Worm (Caenorhabditis elegans) whole organism, L4 larva: ENCODE results near the gene ears-2.

Experiments
- F44E2.7 ChIP-seq: fragments of 200-800 bp; sonication (Bioruptor generic); IDR thresholded peaks from 2 replicates; pipeline ENCODE4 v2.1.2; 2022; ENCODE audit warnings: missing genetic modification characterization, missing compliant biosample characterization
- F49E8.2 ChIP-seq: sonication (generic microtip); optimal IDR thresholded peaks from 2 replicates; lab custom pipeline; 2016; ENCODE audit warnings: missing compliant biosample characterization, mild to moderate bottlenecking, missing genetic modification characterization, borderline replicate concordance
- Y48G9A.11 ChIP-seq: fragments of 200-800 bp; sonication (Bioruptor generic); IDR thresholded peaks from 2 replicates; pipeline ENCODE4 v1.3.6; 2022; ENCODE audit warnings: missing genetic modification reagents, missing genetic modification characterization, missing compliant biosample characterization
- Y5F2A.4 ChIP-seq: fragments of 200-800 bp; sonication (Bioruptor generic); optimal IDR thresholded peaks from 2 replicates; lab custom pipeline; 2018; ENCODE audit warnings: mild to moderate bottlenecking, missing genetic modification characterization, missing compliant biosample characterization
- Y75B8A.6 ChIP-seq: fragments of 200-800 bp; sonication (Bioruptor generic); IDR thresholded peaks from 2 replicates; pipeline ENCODE4 v1.3.6; 2022; ENCODE audit warnings: missing genetic modification reagents, missing genetic modification characterization, missing compliant biosample characterization
- ZK546.5 ChIP-seq, 2 experiments: sonication (generic microtip); optimal IDR thresholded peaks; 2 replicates each; lab custom pipeline; 2017; ENCODE audit warnings: missing biosample characterization in 2 of 2, missing genetic modification characterization in 2 of 2
- aha-1 ChIP-seq: fragments of 150-350 bp; peaks from one replicate; lab custom pipeline; 2014; ENCODE audit warnings: missing biosample characterization, missing genetic modification characterization
- aly-2 ChIP-seq: sonication (generic microtip); optimal IDR thresholded peaks from 2 replicates; lab custom pipeline; 2018; ENCODE audit warnings: missing biosample characterization, missing genetic modification characterization
- attf-4 ChIP-seq: sonication (generic microtip); optimal IDR thresholded peaks from 3 replicates; lab custom pipeline; 2017; ENCODE audit warnings: missing biosample characterization, missing genetic modification characterization
- ceh-28 ChIP-seq: fragments of 150-350 bp; optimal IDR thresholded peaks from 2 replicates; lab custom pipeline; 2014; ENCODE audit warnings: missing biosample characterization, missing genetic modification reagents, missing genetic modification characterization
- ceh-82 ChIP-seq: sonication (generic microtip); optimal IDR thresholded peaks from 2 replicates; lab custom pipeline; 2017; ENCODE audit warnings: missing biosample characterization, missing genetic modification characterization
- ces-1 ChIP-seq: fragments of 150-350 bp; sonication (generic microtip); optimal IDR thresholded peaks from 4 replicates; lab custom pipeline; 2014; ENCODE audit warnings: missing biosample characterization, missing genetic modification reagents, missing genetic modification characterization
- cey-2 ChIP-seq: sonication (generic microtip); optimal IDR thresholded peaks from 3 replicates; lab custom pipeline; 2017; ENCODE audit warnings: missing genetic modification characterization, mild to moderate bottlenecking, missing compliant biosample characterization, antibody characterized with exemption, borderline replicate concordance; ENCODE audit not compliant: insufficient read depth
- daf-12 ChIP-seq: fragments of 150-350 bp; optimal IDR thresholded peaks from 2 replicates; lab custom pipeline; 2014; ENCODE audit warnings: missing biosample characterization, missing genetic modification reagents, missing genetic modification characterization
- daf-19 ChIP-seq: fragments of 200-800 bp; sonication (Bioruptor generic); conservative IDR thresholded peaks from 2 replicates; pipeline ENCODE4 v1.3.6; 2022; ENCODE audit warnings: missing genetic modification characterization, missing compliant biosample characterization
- daf-8 ChIP-seq: fragments of 200-800 bp; sonication (Bioruptor generic); IDR thresholded peaks from 2 replicates; pipeline ENCODE4 v1.3.6; 2022; ENCODE audit warnings: missing genetic modification characterization, missing compliant biosample characterization
- dmd-8 ChIP-seq: fragments of 200-800 bp; sonication (Bioruptor generic); IDR thresholded peaks from 2 replicates; pipeline ENCODE4 v1.3.6; 2022; ENCODE audit warnings: missing genetic modification characterization, missing compliant biosample characterization
- duxl-1 ChIP-seq: sonication (generic microtip); optimal IDR thresholded peaks from 2 replicates; lab custom pipeline; 2016; ENCODE audit warnings: mild to moderate bottlenecking, missing genetic modification characterization, moderate library complexity, missing compliant biosample characterization; ENCODE audit not compliant: poor library complexity
- fkh-10 ChIP-seq: fragments of 150-350 bp; optimal IDR thresholded peaks from 2 replicates; lab custom pipeline; 2014; ENCODE audit warnings: missing biosample characterization, missing genetic modification reagents, missing genetic modification characterization
- fos-1 ChIP-seq: fragments of 150-350 bp; optimal IDR thresholded peaks from 2 replicates; lab custom pipeline; 2014; ENCODE audit warnings: missing biosample characterization, missing genetic modification characterization
- hif-1 ChIP-seq, 2 experiments: sonication (generic microtip); optimal IDR thresholded peaks; 2 replicates each; lab custom pipeline; 2016 to 2017; ENCODE audit warnings: missing compliant biosample characterization in 2 of 2, missing genetic modification characterization in 2 of 2, missing genetic modification reagents in 2 of 2, missing genotype in 2 of 2, mild to moderate bottlenecking in 1 of 2
- hlh-30 ChIP-seq: sonication (generic microtip); optimal IDR thresholded peaks from 2 replicates; lab custom pipeline; 2017; ENCODE audit warnings: antibody characterized with exemption, mild to moderate bottlenecking, missing genetic modification characterization, missing compliant biosample characterization; ENCODE audit not compliant: insufficient read depth
- jun-1 ChIP-seq: fragments of 150-350 bp; optimal IDR thresholded peaks from 2 replicates; lab custom pipeline; 2014; ENCODE audit warnings: missing biosample characterization, missing genetic modification reagents, missing genetic modification characterization
- lin-1 ChIP-seq: fragments of 200-800 bp; sonication (Bioruptor generic); IDR thresholded peaks from 2 replicates; pipeline ENCODE4 v1.3.6; 2022; ENCODE audit warnings: missing genetic modification reagents, missing genetic modification characterization, missing compliant biosample characterization
- lin-38 ChIP-seq: fragments of 200-800 bp; sonication (Bioruptor generic); IDR thresholded peaks from 2 replicates; pipeline ENCODE4 v1.3.6; 2022; ENCODE audit warnings: missing genetic modification reagents, missing genetic modification characterization, missing compliant biosample characterization
- lsy-2 ChIP-seq, 2 experiments: fragments of 150-350 bp in 1 of 2; sonication (generic microtip) in 1 of 2; optimal IDR thresholded peaks; 2 replicates each; lab custom pipeline; 2014 to 2017; ENCODE audit warnings: missing biosample characterization in 2 of 2, missing genetic modification characterization in 2 of 2
- madf-5 ChIP-seq, 2 experiments: fragments of 200-800 bp; sonication (Bioruptor generic); IDR thresholded peaks; 2 replicates each; pipeline ENCODE4 v1.3.6; 2022; ENCODE audit warnings: missing compliant biosample characterization in 2 of 2, missing genetic modification characterization in 2 of 2
- mdl-1 ChIP-seq, 2 experiments: fragments of 150-350 bp in 1 of 2; sonication (generic microtip) in 1 of 2; optimal IDR thresholded peaks; 2 replicates each; lab custom pipeline; 2014 to 2017; ENCODE audit warnings: missing biosample characterization in 2 of 2, missing genetic modification characterization in 2 of 2
- mdt-29 ChIP-seq: fragments of 200-800 bp; sonication (Bioruptor generic); IDR thresholded peaks from 2 replicates; pipeline ENCODE4 v1.3.6; 2022; ENCODE audit warnings: missing genetic modification reagents, missing genetic modification characterization, missing compliant biosample characterization
- mep-1 ChIP-seq: fragments of 150-350 bp; sonication (generic microtip); optimal IDR thresholded peaks from 3 replicates; lab custom pipeline; 2014; ENCODE audit warnings: missing biosample characterization, missing genetic modification characterization
- mes-2 ChIP-seq: sonication (generic microtip); optimal IDR thresholded peaks from 2 replicates; lab custom pipeline; 2016; ENCODE audit warnings: missing genotype, mild to moderate bottlenecking, missing genetic modification characterization, missing compliant biosample characterization; ENCODE audit not compliant: poor library complexity, severe bottlenecking
- mxl-2 ChIP-seq: fragments of 200-800 bp; sonication (Bioruptor generic); conservative IDR thresholded peaks from 2 replicates; pipeline ENCODE4 v1.3.6; 2022; ENCODE audit warnings: missing genetic modification reagents, missing genetic modification characterization, missing compliant biosample characterization
- mxl-3 ChIP-seq: fragments of 200-800 bp; sonication (Bioruptor generic); optimal IDR thresholded peaks from 2 replicates; lab custom pipeline; 2018; ENCODE audit warnings: mild to moderate bottlenecking, missing genetic modification characterization, missing compliant biosample characterization
- nhr-102 ChIP-seq: sonication (generic microtip); optimal IDR thresholded peaks from 2 replicates; lab custom pipeline; 2016; ENCODE audit warnings: mild to moderate bottlenecking, missing genetic modification characterization, moderate library complexity, missing compliant biosample characterization
- nhr-111 ChIP-seq: fragments of 200-800 bp; sonication (Bioruptor generic); optimal IDR thresholded peaks from 2 replicates; lab custom pipeline; 2018; ENCODE audit warnings: mild to moderate bottlenecking, missing genetic modification characterization, missing compliant biosample characterization
- nhr-237 ChIP-seq: sonication (generic microtip); optimal IDR thresholded peaks from 2 replicates; lab custom pipeline; 2017; ENCODE audit warnings: missing biosample characterization, missing genetic modification characterization
- nhr-25 ChIP-seq: sonication (generic microtip); optimal IDR thresholded peaks from 2 replicates; lab custom pipeline; 2017; ENCODE audit warnings: missing genetic modification characterization, mild to moderate bottlenecking, missing compliant biosample characterization, antibody characterized with exemption, moderate library complexity, borderline replicate concordance; ENCODE audit not compliant: insufficient read depth
- nhr-28 ChIP-seq: fragments of 150-350 bp; optimal IDR thresholded peaks from 2 replicates; lab custom pipeline; 2014; ENCODE audit warnings: missing biosample characterization, missing genetic modification characterization
- nhr-41 ChIP-seq: fragments of 200-800 bp; sonication (Bioruptor generic); IDR thresholded peaks from 2 replicates; pipeline ENCODE4 v1.3.6; 2022; ENCODE audit warnings: missing genetic modification reagents, missing genetic modification characterization, missing compliant biosample characterization
- nhr-6 ChIP-seq: fragments of 150-350 bp; optimal IDR thresholded peaks from 2 replicates; lab custom pipeline; 2014; ENCODE audit warnings: missing biosample characterization, missing genetic modification characterization
- rbr-2 ChIP-seq: sonication (generic microtip); optimal IDR thresholded peaks from 2 replicates; lab custom pipeline; 2016; ENCODE audit warnings: missing genotype, missing genetic modification characterization, missing compliant biosample characterization
- saeg-2 ChIP-seq: fragments of 200-800 bp; sonication (Bioruptor generic); IDR thresholded peaks from 2 replicates; pipeline ENCODE4 v1.3.6; 2022; ENCODE audit warnings: missing genetic modification reagents, missing genetic modification characterization, missing compliant biosample characterization
- sdz-12 ChIP-seq: fragments of 200-800 bp; sonication (Bioruptor generic); optimal IDR thresholded peaks from 2 replicates; lab custom pipeline; 2018; ENCODE audit warnings: mild to moderate bottlenecking, missing genetic modification characterization, missing compliant biosample characterization
- set-16 ChIP-seq: fragments of 200-800 bp; sonication (Bioruptor generic); IDR thresholded peaks from 2 replicates; pipeline ENCODE4 v1.3.6; 2022; ENCODE audit warnings: missing genetic modification reagents, missing genetic modification characterization, missing compliant biosample characterization
- skn-1 ChIP-seq: fragments of 150-350 bp; optimal IDR thresholded peaks from 2 replicates; lab custom pipeline; 2014; ENCODE audit warnings: missing biosample characterization, missing genetic modification characterization
- snpc-1.2 ChIP-seq: fragments of 200-800 bp; sonication (Bioruptor generic); IDR thresholded peaks from 2 replicates; pipeline ENCODE4 v1.3.6; 2022; ENCODE audit warnings: missing genetic modification reagents, missing genetic modification characterization, missing compliant biosample characterization
- snpc-4 ChIP-seq: fragments of 150-350 bp; optimal IDR thresholded peaks from 2 replicates; lab custom pipeline; 2014; ENCODE audit warnings: missing biosample characterization, missing genetic modification characterization
- tag-97 ChIP-seq: fragments of 200-800 bp; sonication (Bioruptor generic); IDR thresholded peaks from 2 replicates; pipeline ENCODE4 v1.3.6; 2022; ENCODE audit warnings: missing genetic modification characterization, missing compliant biosample characterization
- unc-130 ChIP-seq: sonication (generic microtip); optimal IDR thresholded peaks from 2 replicates; lab custom pipeline; 2016; ENCODE audit warnings: missing genetic modification reagents, missing genetic modification characterization, missing compliant biosample characterization
- vab-7 ChIP-seq: fragments of 200-800 bp; sonication (Bioruptor generic); IDR thresholded peaks from 2 replicates; pipeline ENCODE4 v1.3.6; 2022; ENCODE audit warnings: missing genetic modification reagents, missing genetic modification characterization, missing compliant biosample characterization
- ztf-11 ChIP-seq: fragments of 150-350 bp; optimal IDR thresholded peaks from 2 replicates; lab custom pipeline; 2014; ENCODE audit warnings: missing biosample characterization, missing genetic modification characterization

ears-2 gene

ce11 chrIV:390279-390678 lies at the start of gene ears-2, which contains the start of gene uncp-18:
ears-2 (minus strand) TSS chrIV:390468.
uncp-18 (plus strand) TSS chrIV:390560.
- peak; percentile 84 for TF ChIP-seq mxl-3 (GFP tag; lab: Kevin White, UChicago)
- TF ChIP-seq hlh-30 (tag; lab: Kevin White, UChicago): peak; percentile 71
- peak; percentile 85 for TF ChIP-seq nhr-102
- no peak for TF ChIP-seq nhr-111 (GFP tag; lab: Kevin White, UChicago)
- TF ChIP-seq tag-97 (GFP tag; lab: Robert Waterston, UW): no peak
- peak; percentile 98 for TF ChIP-seq vab-7 (GFP tag; lab: Robert Waterston, UW)
- TF ChIP-seq ZK546.5 (tag; optimal IDR thresholded peaks at IDR 0.05; lab: Kevin White, UChicago): no peak
- TF ChIP-seq nhr-237 (tag; lab: Kevin White, UChicago): no peak
- peak; percentile 73 for TF ChIP-seq mdt-29 (GFP tag; lab: Robert Waterston, UW)
- no peak for TF ChIP-seq fos-1 (tag; lab: Kevin White, UChicago)
- TF ChIP-seq daf-19 (GFP tag; lab: Robert Waterston, UW): no peak
- TF ChIP-seq lin-38 (GFP tag; lab: Robert Waterston, UW): peak; percentile 90
- peak; percentile 94 for TF ChIP-seq duxl-1
- TF ChIP-seq Y48G9A.11 (GFP tag; lab: Robert Waterston, UW): peak; percentile 49; the same call in 1 of the 2 replicates
- peak; percentile 81; the same call in 1 of the 2 replicates for TF ChIP-seq Y75B8A.6 (GFP tag; lab: Robert Waterston, UW)
- TF ChIP-seq mes-2: peak; percentile 99
- no peak for TF ChIP-seq saeg-2 (GFP tag; lab: Robert Waterston, UW)
- no peak for TF ChIP-seq skn-1 (tag; lab: Kevin White, UChicago)
- peak; percentile 97 for TF ChIP-seq unc-130
- TF ChIP-seq aly-2 (tag; lab: Kevin White, UChicago): peak; percentile 54
- no peak for TF ChIP-seq ztf-11 (tag; lab: Kevin White, UChicago)
- no peak for TF ChIP-seq madf-5 (GFP tag; IDR thresholded peaks at IDR 0.05; lab: Robert Waterston, UW)
- peak; percentile 43 for TF ChIP-seq fkh-10 (GFP tag; lab: Kevin White, UChicago)
- TF ChIP-seq mep-1 (tag; lab: Kevin White, UChicago): peak; percentile 98
- peak; percentile 75 for TF ChIP-seq snpc-1.2
- peak; percentile 96 for TF ChIP-seq aha-1 (tag; lab: Kevin White, UChicago)
- peak; percentile 63 for TF ChIP-seq nhr-28 (tag; lab: Kevin White, UChicago)
- TF ChIP-seq mdl-1 (tag; optimal IDR thresholded peaks at IDR 0.05; lab: Kevin White, UChicago): peak in 1 of 2 experiments; percentile 20
- no peak for TF ChIP-seq daf-12
- peak; percentile 96 for TF ChIP-seq sdz-12
- TF ChIP-seq cey-2 (tag; lab: Kevin White, UChicago): no peak
- TF ChIP-seq attf-4 (tag; lab: Kevin White, UChicago): no peak
- peak; percentile 79 for TF ChIP-seq lin-1
- TF ChIP-seq F44E2.7 (GFP tag; lab: Robert Waterston, UW): peak; percentile 84; the same call in 1 of the 2 replicates
- TF ChIP-seq hif-1 (tag; optimal IDR thresholded peaks at IDR 0.05; lab: Kevin White, UChicago): peak; percentile 1 to 92
- TF ChIP-seq set-16 (GFP tag; lab: Robert Waterston, UW): peak; percentile 66
- peak; percentile 84 to 95 for TF ChIP-seq lsy-2 (tag; optimal IDR thresholded peaks at IDR 0.05; lab: Kevin White, UChicago)
- TF ChIP-seq ceh-82 (tag; lab: Kevin White, UChicago): no peak
- peak; percentile 69 for TF ChIP-seq nhr-25 (tag; lab: Kevin White, UChicago)
- peak; percentile 53 for TF ChIP-seq ces-1
- no peak for TF ChIP-seq Y5F2A.4 (GFP tag; lab: Kevin White, UChicago)
- TF ChIP-seq F49E8.2 (tag; lab: Kevin White, UChicago): peak; percentile 55
- TF ChIP-seq mxl-2 (GFP tag; lab: Robert Waterston, UW): no peak
- TF ChIP-seq ceh-28: no peak
- TF ChIP-seq nhr-41 (GFP tag; lab: Robert Waterston, UW): 0 out of 2 replicates have a peak, but pooled peaks have one; percentile 59
- TF ChIP-seq daf-8 (GFP tag; lab: Robert Waterston, UW): no peak
- TF ChIP-seq nhr-6: peak; percentile 87
- peak; percentile 91 for TF ChIP-seq rbr-2
- TF ChIP-seq dmd-8 (GFP tag; lab: Robert Waterston, UW): no peak
- TF ChIP-seq snpc-4 (tag; lab: Kevin White, UChicago): no peak
- TF ChIP-seq jun-1 (tag; lab: Kevin White, UChicago): no peak
